Fruit fly (Drosophila melanogaster): ENCODE measurements around the gene sals.

dm6 chr3R:11412371-11412770 is 39.2 kb downstream of the sals start, which contains the start of gene Ipo9:
- TF ChIP-seq CG3919 (GFP tag; optimal IDR thresholded peaks at IDR 0.05) (no peak), CG10631 (GFP tag; optimal IDR thresholded peaks at IDR 0.05) (no peak), Sox102F (GFP tag; optimal IDR thresholded peaks at IDR 0.05) (no peak), Gug (GFP tag; IDR thresholded peaks at IDR 0.05) (no peak), Hr38 (GFP tag; optimal IDR thresholded peaks at IDR 0.05) (no peak), fd85E (GFP tag; optimal IDR thresholded peaks at IDR 0.05) (no peak), Smox (GFP tag; optimal IDR thresholded peaks at IDR 0.05) (no peak), dac (GFP tag; optimal IDR thresholded peaks at IDR 0.05) (no peak), CG8632 (GFP tag; optimal IDR thresholded peaks at IDR 0.05) (no peak), svp (GFP tag) (no peak), topi (GFP tag; optimal IDR thresholded peaks at IDR 0.05) (no peak), pdm3 (GFP tag; optimal IDR thresholded peaks at IDR 0.05) (no peak), OdsH (GFP tag; optimal IDR thresholded peaks at IDR 0.05) (no peak), Hr39 (GFP tag; optimal IDR thresholded peaks at IDR 0.05) (no peak)

Data from whole organism, prepupa.